Fruit fly (Drosophila melanogaster) whole organism, embryonic: ENCODE measurements around the gene Os-C.

Experiments
- Atf3 ChIP-seq: fragments of 200-800 bp; sonication (Bioruptor generic); optimal IDR thresholded peaks from 3 replicates; lab custom pipeline; 2016; ENCODE audit warnings: missing biosample characterization, missing genetic modification characterization
- C15 ChIP-seq: fragments of 200-800 bp; sonication (Bioruptor generic); IDR thresholded peaks from 3 replicates; pipeline ENCODE4 v1.3.6; 2022; ENCODE audit warnings: missing biosample characterization, missing genetic modification characterization
- CG1024 ChIP-seq: fragments of 200-800 bp; sonication (Bioruptor generic); IDR thresholded peaks from 2 replicates; pipeline ENCODE4 v1.3.6; 2022; ENCODE audit warnings: missing biosample characterization, missing genetic modification characterization
- CG10267 ChIP-seq: fragments of 200-800 bp; sonication (Bioruptor generic); optimal IDR thresholded peaks from 2 replicates; lab custom pipeline; 2018; ENCODE audit warnings: missing biosample characterization, mild to moderate bottlenecking, missing genetic modification characterization, moderate library complexity
- CG10654 ChIP-seq: fragments of 200-800 bp; sonication (Bioruptor generic); optimal IDR thresholded peaks from 2 replicates; lab custom pipeline; 2016; ENCODE audit warnings: missing biosample characterization, missing genetic modification characterization
- CG10979 ChIP-seq: fragments of 200-800 bp; sonication (Bioruptor generic); optimal IDR thresholded peaks from 2 replicates; lab custom pipeline; 2018; ENCODE audit warnings: missing biosample characterization, mild to moderate bottlenecking, missing genetic modification characterization, moderate library complexity
- CG1233 ChIP-seq: fragments of 200-800 bp; sonication (Bioruptor generic); optimal IDR thresholded peaks from 4 replicates; lab custom pipeline; 2018; ENCODE audit warnings: missing biosample characterization, mild to moderate bottlenecking, missing genetic modification characterization
- CG13296 ChIP-seq: fragments of 200-800 bp; sonication (Bioruptor generic); optimal IDR thresholded peaks from 3 replicates; lab custom pipeline; 2018; ENCODE audit warnings: missing biosample characterization, mild to moderate bottlenecking, missing genetic modification characterization
- CG14965 ChIP-seq: fragments of 200-800 bp; sonication (Bioruptor generic); optimal IDR thresholded peaks from 2 replicates; lab custom pipeline; 2016; ENCODE audit warnings: missing biosample characterization, missing genetic modification characterization, borderline replicate concordance
- CG15073 ChIP-seq: fragments of 200-800 bp; sonication (Bioruptor generic); optimal IDR thresholded peaks from 2 replicates; lab custom pipeline; 2016; ENCODE audit warnings: missing biosample characterization, missing genetic modification characterization
- CG17912 ChIP-seq: fragments of 200-800 bp; sonication (Bioruptor generic); optimal IDR thresholded peaks from 2 replicates; lab custom pipeline; 2018; ENCODE audit warnings: missing biosample characterization, mild to moderate bottlenecking, missing genetic modification characterization
- CG2120 ChIP-seq: fragments of 200-800 bp; sonication (Bioruptor generic); optimal IDR thresholded peaks from 3 replicates; lab custom pipeline; 2016; ENCODE audit warnings: missing biosample characterization, missing genetic modification characterization
- CG2199 ChIP-seq: fragments of 200-800 bp; sonication (Bioruptor generic); IDR thresholded peaks from 3 replicates; pipeline ENCODE4 v1.3.6; 2022; ENCODE audit warnings: missing biosample characterization, missing genetic modification characterization
- CG2712 ChIP-seq: fragments of 200-800 bp; optimal IDR thresholded peaks from 3 replicates; lab custom pipeline; 2019; ENCODE audit warnings: missing biosample characterization, mild to moderate bottlenecking, missing genetic modification characterization, moderate library complexity
- CG31365 ChIP-seq: fragments of 200-800 bp; sonication (Bioruptor generic); optimal IDR thresholded peaks from 2 replicates; lab custom pipeline; 2018; ENCODE audit warnings: missing biosample characterization, mild to moderate bottlenecking, missing genetic modification characterization
- CG3838 ChIP-seq: fragments of 200-800 bp; sonication (Bioruptor generic); optimal IDR thresholded peaks from 3 replicates; lab custom pipeline; 2016; ENCODE audit warnings: missing biosample characterization, missing genetic modification characterization
- CG4424 ChIP-seq: fragments of 200-800 bp; sonication (Bioruptor generic); optimal IDR thresholded peaks from 3 replicates; lab custom pipeline; 2016; ENCODE audit warnings: missing biosample characterization, missing genetic modification characterization
- CG6854 ChIP-seq: fragments of 200-800 bp; sonication (Bioruptor generic); optimal IDR thresholded peaks from 3 replicates; lab custom pipeline; 2017; ENCODE audit warnings: missing biosample characterization, mild to moderate bottlenecking, missing genetic modification characterization
- CG8290 ChIP-seq, 3 experiments: fragments of 200-800 bp; sonication (Bioruptor generic); optimal IDR thresholded peaks; 2 replicates each; lab custom pipeline; 2016 to 2019; ENCODE audit warnings: missing biosample characterization in 3 of 3, missing genetic modification characterization in 3 of 3, mild to moderate bottlenecking in 2 of 3, moderate library complexity in 1 of 3
- CG9797 ChIP-seq: fragments of 200-800 bp; sonication (Bioruptor generic); optimal IDR thresholded peaks from 3 replicates; lab custom pipeline; 2018; ENCODE audit warnings: missing biosample characterization, mild to moderate bottlenecking, missing genetic modification characterization
- CG9817 ChIP-seq: fragments of 200-800 bp; sonication (Bioruptor generic); optimal IDR thresholded peaks from 2 replicates; lab custom pipeline; 2018; ENCODE audit warnings: missing biosample characterization, mild to moderate bottlenecking, missing genetic modification characterization, moderate library complexity
- CG9932 ChIP-seq: fragments of 200-800 bp; sonication (Bioruptor generic); IDR thresholded peaks from 2 replicates; pipeline ENCODE4 v1.3.6; 2022; ENCODE audit warnings: missing biosample characterization, missing genetic modification characterization
- CHES-1-like ChIP-seq: fragments of 200-800 bp; sonication (Bioruptor generic); optimal IDR thresholded peaks from 2 replicates; lab custom pipeline; 2016; ENCODE audit warnings: missing biosample characterization, missing genetic modification characterization
- Fer1 ChIP-seq: fragments of 200-800 bp; sonication (Bioruptor generic); optimal IDR thresholded peaks from 2 replicates; lab custom pipeline; 2017; ENCODE audit warnings: missing biosample characterization, mild to moderate bottlenecking, missing genetic modification characterization
- Fer2 ChIP-seq: fragments of 200-800 bp; sonication (Bioruptor generic); optimal IDR thresholded peaks from 2 replicates; lab custom pipeline; 2018; ENCODE audit warnings: missing biosample characterization, mild to moderate bottlenecking, missing genetic modification characterization, moderate library complexity
- HLH4C ChIP-seq: fragments of 200-800 bp; sonication (Bioruptor generic); IDR thresholded peaks from 3 replicates; pipeline ENCODE4 v1.3.6; 2022; ENCODE audit warnings: missing biosample characterization, missing genetic modification characterization; ENCODE audit not compliant: partially characterized antibody
- HmgD ChIP-seq: fragments of 200-800 bp; sonication (Bioruptor generic); optimal IDR thresholded peaks from 3 replicates; lab custom pipeline; 2016; ENCODE audit warnings: missing biosample characterization, missing genetic modification characterization
- MTF-1 ChIP-seq: fragments of 200-800 bp; sonication (Bioruptor generic); optimal IDR thresholded peaks from 2 replicates; lab custom pipeline; 2018; ENCODE audit warnings: missing biosample characterization, mild to moderate bottlenecking, missing genetic modification characterization, borderline replicate concordance
- NC2α ChIP-seq: fragments of 200-800 bp; sonication (Bioruptor generic); optimal IDR thresholded peaks from 2 replicates; lab custom pipeline; 2016; ENCODE audit warnings: missing biosample characterization, missing genetic modification characterization
- Nf-YC ChIP-seq: fragments of 200-800 bp; optimal IDR thresholded peaks from 3 replicates; lab custom pipeline; 2019; ENCODE audit warnings: missing biosample characterization, mild to moderate bottlenecking, missing genetic modification characterization, moderate library complexity
- Opbp ChIP-seq: fragments of 200-800 bp; sonication (Bioruptor generic); IDR thresholded peaks from 3 replicates; pipeline ENCODE4 v1.3.6; 2022; ENCODE audit warnings: missing biosample characterization, missing genetic modification characterization; ENCODE audit not compliant: partially characterized antibody
- Poxn ChIP-seq: fragments of 200-800 bp; sonication (Bioruptor generic); IDR thresholded peaks from 2 replicates; pipeline ENCODE4 v1.3.6; 2022; ENCODE audit warnings: missing biosample characterization, missing genetic modification characterization
- Sin3A ChIP-seq: fragments of >200 bp; optimal IDR thresholded peaks from 2 replicates; lab custom pipeline; 2018
- Ssrp ChIP-seq: fragments of 200-800 bp; sonication (Bioruptor generic); optimal IDR thresholded peaks from 2 replicates; lab custom pipeline; 2018; ENCODE audit warnings: missing biosample characterization, mild to moderate bottlenecking, missing genetic modification characterization, moderate library complexity
- bsh ChIP-seq, 2 experiments: fragments of 200-800 bp; sonication (Bioruptor generic); optimal IDR thresholded peaks; 2 replicates each; lab custom pipeline; 2017 to 2018; ENCODE audit warnings: mild to moderate bottlenecking in 2 of 2, missing biosample characterization in 2 of 2, missing genetic modification characterization in 2 of 2, moderate library complexity in 1 of 2
- croc ChIP-seq: fragments of 200-800 bp; sonication (Bioruptor generic); conservative IDR thresholded peaks from 3 replicates; pipeline ENCODE4 v1.3.6; 2022; ENCODE audit warnings: missing biosample characterization, missing genetic modification characterization
- danr ChIP-seq: fragments of 200-800 bp; sonication (Bioruptor generic); IDR thresholded peaks from 2 replicates; pipeline ENCODE4 v1.3.6; 2022; ENCODE audit warnings: missing biosample characterization, missing genetic modification characterization
- fru ChIP-seq: fragments of >200 bp; optimal IDR thresholded peaks from 2 replicates; lab custom pipeline; 2017
- hth ChIP-seq: fragments of >200 bp; optimal IDR thresholded peaks from 2 replicates; lab custom pipeline; 2017; ENCODE audit warnings: inconsistent platforms
- ind ChIP-seq: fragments of 200-800 bp; sonication (Bioruptor generic); optimal IDR thresholded peaks from 3 replicates; lab custom pipeline; 2016; ENCODE audit warnings: missing biosample characterization, missing genetic modification characterization
- jing ChIP-seq: fragments of 200-800 bp; sonication (Bioruptor generic); optimal IDR thresholded peaks from 2 replicates; lab custom pipeline; 2018; ENCODE audit warnings: missing biosample characterization, mild to moderate bottlenecking, missing genetic modification characterization
- kni ChIP-seq: fragments of 200-800 bp; sonication (Bioruptor generic); optimal IDR thresholded peaks from 3 replicates; lab custom pipeline; 2017; ENCODE audit warnings: mild to moderate bottlenecking, missing biosample characterization, missing genetic modification reagents, missing genetic modification characterization
- odd ChIP-seq: fragments of 200-800 bp; sonication (Bioruptor generic); optimal IDR thresholded peaks from 2 replicates; lab custom pipeline; 2017; ENCODE audit warnings: missing biosample characterization, mild to moderate bottlenecking, missing genetic modification characterization
- p53 ChIP-seq: fragments of 200-800 bp; sonication (Bioruptor generic); optimal IDR thresholded peaks from 2 replicates; lab custom pipeline; 2016; ENCODE audit warnings: missing biosample characterization, missing genetic modification characterization
- pros ChIP-seq: fragments of 200-800 bp; sonication (Bioruptor generic); optimal IDR thresholded peaks from 3 replicates; lab custom pipeline; 2019; ENCODE audit warnings: missing biosample characterization, mild to moderate bottlenecking, missing genetic modification characterization, moderate library complexity
- slou ChIP-seq: fragments of 200-800 bp; sonication (Bioruptor generic); optimal IDR thresholded peaks from 3 replicates; lab custom pipeline; 2016; ENCODE audit warnings: missing biosample characterization, missing genetic modification characterization
- slp2 ChIP-seq: fragments of 200-800 bp; sonication (Bioruptor generic); optimal IDR thresholded peaks from 2 replicates; lab custom pipeline; 2016; ENCODE audit warnings: missing biosample characterization, missing genetic modification characterization
- sr ChIP-seq: fragments of 200-800 bp; sonication (Bioruptor generic); IDR thresholded peaks from 3 replicates; pipeline ENCODE4 v1.3.6; 2022; ENCODE audit warnings: missing biosample characterization, missing genetic modification characterization
- stwl ChIP-seq: fragments of 200-800 bp; sonication (Bioruptor generic); optimal IDR thresholded peaks from 3 replicates; lab custom pipeline; 2018; ENCODE audit warnings: missing biosample characterization, mild to moderate bottlenecking, missing genetic modification characterization, moderate library complexity
- tin ChIP-seq: fragments of 200-800 bp; sonication (Bioruptor generic); optimal IDR thresholded peaks from 3 replicates; lab custom pipeline; 2016; ENCODE audit warnings: missing biosample characterization, missing genetic modification characterization
- zf30C ChIP-seq: fragments of 200-800 bp; sonication (Bioruptor generic); optimal IDR thresholded peaks from 3 replicates; lab custom pipeline; 2018; ENCODE audit warnings: missing biosample characterization, mild to moderate bottlenecking, missing genetic modification characterization

Gene Os-C

dm6 chr3R:8009080-8009620, 30.4 kb downstream of the Os-C start, which contains the start of the genes CG11052 and CG3223 (continued):
- TF ChIP-seq CG9817 (tag; lab: Kevin White, UChicago), result no peak
- no peak; the same call in 1 of the 3 replicates for TF ChIP-seq HLH4C (GFP tag; lab: Robert Waterston, UW)
- no peak for TF ChIP-seq hth (lab: Kevin White, UChicago)
- peak; percentile 58 for TF ChIP-seq stwl
- TF ChIP-seq CHES-1-like (GFP tag; lab: Kevin White, UChicago), result no peak
- TF ChIP-seq C15 (GFP tag; lab: Robert Waterston, UW), result no peak
- TF ChIP-seq CG13296 (GFP tag; lab: Kevin White, UChicago), result peak; percentile 34
- TF ChIP-seq CG2199, result no peak
- no peak for TF ChIP-seq NC2α (GFP tag; lab: Kevin White, UChicago)
- no peak for TF ChIP-seq Ssrp (tag; lab: Kevin White, UChicago)
- no peak for TF ChIP-seq ind (GFP tag; lab: Kevin White, UChicago)
- no peak for TF ChIP-seq MTF-1 (GFP tag; lab: Kevin White, UChicago)
- no peak for TF ChIP-seq CG6854 (GFP tag; lab: Kevin White, UChicago)
- no peak for TF ChIP-seq Opbp (GFP tag; lab: Robert Waterston, UW)
- TF ChIP-seq Fer2 (tag; lab: Kevin White, UChicago), result no peak
- TF ChIP-seq HmgD (GFP tag; lab: Kevin White, UChicago), result no peak
- TF ChIP-seq pros (GFP tag; lab: Kevin White, UChicago), result no peak
- TF ChIP-seq CG1024 (GFP tag; lab: Robert Waterston, UW), result no peak
- TF ChIP-seq slp2 (GFP tag; lab: Kevin White, UChicago), result no peak
- peak; percentile 51 for TF ChIP-seq CG10267 (tag; lab: Kevin White, UChicago)
- TF ChIP-seq CG10979 (tag; lab: Kevin White, UChicago), result peak; percentile 1
- TF ChIP-seq CG1233, result peak; percentile 36
- no peak for TF ChIP-seq CG10654 (GFP tag; lab: Kevin White, UChicago)
- TF ChIP-seq odd (GFP tag; lab: Kevin White, UChicago), result no peak
- TF ChIP-seq CG8290 (GFP tag; optimal IDR thresholded peaks at IDR 0.05; lab: Kevin White, UChicago), result no peak
- peak in 1 of 2 experiments; percentile 12 for TF ChIP-seq CG8290 (tag; optimal IDR thresholded peaks at IDR 0.05; lab: Kevin White, UChicago)
- TF ChIP-seq jing, result no peak
- no peak for TF ChIP-seq CG4424 (GFP tag; lab: Kevin White, UChicago)
- TF ChIP-seq p53 (GFP tag; lab: Kevin White, UChicago), result no peak
- TF ChIP-seq kni, result peak; percentile 21
- TF ChIP-seq zf30C (GFP tag; lab: Kevin White, UChicago), result no peak
- no peak for TF ChIP-seq CG3838 (GFP tag; lab: Kevin White, UChicago)
- no peak for TF ChIP-seq CG14965 (GFP tag; lab: Kevin White, UChicago)
- peak; percentile 44 for TF ChIP-seq Fer1 (GFP tag; lab: Kevin White, UChicago)
- TF ChIP-seq CG9932 (GFP tag; lab: Robert Waterston, UW), result peak; percentile 69
- TF ChIP-seq Atf3 (GFP tag; lab: Kevin White, UChicago), result no peak
- TF ChIP-seq danr, result no peak
- TF ChIP-seq CG17912 (GFP tag; lab: Kevin White, UChicago), result no peak
- no peak for TF ChIP-seq Poxn (GFP tag; lab: Robert Waterston, UW)
- TF ChIP-seq tin (GFP tag; lab: Kevin White, UChicago), result peak; percentile 16
- TF ChIP-seq slou (GFP tag; lab: Kevin White, UChicago), result no peak
- no peak for TF ChIP-seq CG31365 (tag; lab: Kevin White, UChicago)
- TF ChIP-seq CG2712, result peak; percentile 15
- peak; percentile 54 for TF ChIP-seq Sin3A
- no peak for TF ChIP-seq CG9797 (GFP tag; lab: Kevin White, UChicago)
- TF ChIP-seq sr, result no peak
- no peak for TF ChIP-seq bsh (GFP tag; optimal IDR thresholded peaks at IDR 0.05; lab: Kevin White, UChicago)
- no peak for TF ChIP-seq fru
- peak; percentile 70 for TF ChIP-seq Nf-YC
- no peak for TF ChIP-seq croc (GFP tag; lab: Robert Waterston, UW)
- peak; percentile 50 for TF ChIP-seq CG2120
- TF ChIP-seq CG15073 (GFP tag; lab: Kevin White, UChicago), result no peak
